Worm (Caenorhabditis elegans): ENCODE measurements around the gene gmap-1.
A peak's percentile ranks its signal among the peaks of the same experiment; 100 is the strongest.

Gene gmap-1

DNA sequence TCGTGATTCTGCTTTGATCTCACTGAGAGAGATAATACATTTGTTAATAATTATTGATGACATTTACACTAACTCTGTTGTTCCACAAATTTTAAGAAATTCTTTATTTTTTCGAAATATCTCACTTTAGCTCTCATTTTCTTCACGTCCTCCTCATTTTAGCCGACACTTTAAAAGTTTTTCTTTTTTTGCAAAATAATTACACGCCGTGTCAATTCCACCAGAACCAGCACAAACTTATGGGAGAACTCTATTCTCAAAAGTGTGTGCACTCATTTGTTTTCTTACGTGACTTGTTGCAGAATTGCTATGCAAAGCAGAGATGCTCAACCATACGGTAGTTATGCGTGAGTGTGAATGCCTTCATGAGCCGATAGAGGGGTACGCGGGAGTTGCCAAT, 30.4 kb upstream of the gmap-1 start, which contains the start of gene frpr-2:
frpr-2 (plus strand) TSS at position 301 of the 400 bp plus-strand sequence.
- no peak for TF ChIP-seq unc-130 (tag; optimal IDR thresholded peaks at IDR 0.05)
- no peak for TF ChIP-seq lin-35 (GFP tag; optimal IDR thresholded peaks at IDR 0.05)
- no peak for TF ChIP-seq lin-39 (tag; optimal IDR thresholded peaks at IDR 0.05)
- TF ChIP-seq nhr-85 (tag): no peak
- no peak for TF ChIP-seq aly-2 (tag; optimal IDR thresholded peaks at IDR 0.05)
- TF ChIP-seq mef-2 (tag; optimal IDR thresholded peaks at IDR 0.05): no peak
- no peak for TF ChIP-seq nhr-77 (tag; optimal IDR thresholded peaks at IDR 0.05)
- TF ChIP-seq lsy-2 (tag; optimal IDR thresholded peaks at IDR 0.05): no peak
- TF ChIP-seq lin-13 (GFP tag; optimal IDR thresholded peaks at IDR 0.05): no peak
- no peak for TF ChIP-seq nhr-11 (tag; optimal IDR thresholded peaks at IDR 0.05)
- TF ChIP-seq snu-23 (GFP tag; optimal IDR thresholded peaks at IDR 0.05): no peak
- TF ChIP-seq nhr-71 (tag; optimal IDR thresholded peaks at IDR 0.05): no peak
- no peak for TF ChIP-seq sptf-1 (tag; optimal IDR thresholded peaks at IDR 0.05)
- no peak for TF ChIP-seq ceh-63 (GFP tag; optimal IDR thresholded peaks at IDR 0.05)
- no peak for TF ChIP-seq mep-1 (tag; optimal IDR thresholded peaks at IDR 0.05)
- no peak for TF ChIP-seq ztf-11 (tag; optimal IDR thresholded peaks at IDR 0.05)
- TF ChIP-seq lin-14 (GFP tag; optimal IDR thresholded peaks at IDR 0.05): no peak
- TF ChIP-seq jun-1 (tag; optimal IDR thresholded peaks at IDR 0.05): no peak
- TF ChIP-seq nhr-12 (tag; optimal IDR thresholded peaks at IDR 0.05): no peak
- no peak for TF ChIP-seq skn-1 (tag; optimal IDR thresholded peaks at IDR 0.05)

DNA sequence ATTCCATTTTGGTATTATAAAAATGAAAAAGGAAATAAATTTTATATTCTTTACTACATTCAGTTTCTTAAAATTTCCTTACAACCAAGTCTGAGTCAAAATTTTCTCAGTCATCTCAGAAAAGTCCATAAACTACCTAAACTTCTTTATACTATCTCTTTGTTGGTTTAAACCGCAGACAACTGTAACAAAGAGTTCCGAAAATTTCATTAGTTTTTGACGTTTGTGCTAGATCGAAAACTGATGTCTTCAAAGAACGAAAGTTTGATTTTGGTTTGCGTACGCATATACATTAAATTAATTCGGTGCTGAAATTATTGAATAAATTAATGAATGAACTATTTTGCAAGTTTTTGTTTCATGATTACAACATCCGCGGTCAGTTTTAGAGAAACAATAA, 24.1 kb upstream of the gmap-1 start:
- TF ChIP-seq mdl-1 (tag; optimal IDR thresholded peaks at IDR 0.05) (no peak), sox-4 (tag; optimal IDR thresholded peaks at IDR 0.05) (no peak), pqm-1 (tag; optimal IDR thresholded peaks at IDR 0.05) (no peak), egl-13 (tag; optimal IDR thresholded peaks at IDR 0.05) (no peak), ceh-90 (tag; optimal IDR thresholded peaks at IDR 0.05) (no peak), elt-2 (tag; optimal IDR thresholded peaks at IDR 0.05) (no peak), dpl-1 (GFP tag; optimal IDR thresholded peaks at IDR 0.05) (no peak), tbx-2 (tag; optimal IDR thresholded peaks at IDR 0.05) (no peak), pag-3 (tag; optimal IDR thresholded peaks at IDR 0.05; ENCODE audit: borderline replicate concordance, insufficient read depth) (no peak), aha-1 (tag; optimal IDR thresholded peaks at IDR 0.05) (no peak), nhr-47 (tag; optimal IDR thresholded peaks at IDR 0.05) (no peak), nhr-77 (tag; optimal IDR thresholded peaks at IDR 0.05) (no peak)

ce11 chrX:12951175-12951574, 16.4 kb upstream of the gmap-1 start:
- peak; percentile 55 for TF ChIP-seq fkh-8 (tag; optimal IDR thresholded peaks at IDR 0.05)
- TF ChIP-seq snu-23 (GFP tag; optimal IDR thresholded peaks at IDR 0.05): no peak
- no peak for TF ChIP-seq xbp-1 (tag; optimal IDR thresholded peaks at IDR 0.05)
- TF ChIP-seq fkh-4 (tag; optimal IDR thresholded peaks at IDR 0.05; ENCODE audit: borderline replicate concordance): no peak
- TF ChIP-seq unc-86 (tag; optimal IDR thresholded peaks at IDR 0.05): no peak
- no peak for TF ChIP-seq nhr-11 (tag; optimal IDR thresholded peaks at IDR 0.05)
- TF ChIP-seq nhr-71 (tag; optimal IDR thresholded peaks at IDR 0.05): peak; percentile 9
- TF ChIP-seq ztf-11 (tag; optimal IDR thresholded peaks at IDR 0.05): no peak
- TF ChIP-seq hlh-4 (tag; optimal IDR thresholded peaks at IDR 0.05): peak; percentile 79
- no peak for TF ChIP-seq zag-1 (tag; optimal IDR thresholded peaks at IDR 0.05)
- no peak for TF ChIP-seq nhr-84 (tag; optimal IDR thresholded peaks at IDR 0.05)

- TF ChIP-seq lin-15B (tag; optimal IDR thresholded peaks at IDR 0.05) (no peak), nhr-237 (tag; optimal IDR thresholded peaks at IDR 0.05) (no peak), ces-1 (GFP tag; optimal IDR thresholded peaks at IDR 0.05) (no peak), efl-1 (optimal IDR thresholded peaks at IDR 0.05) (no peak), efl-1 (GFP tag; optimal IDR thresholded peaks at IDR 0.05 in 1 of 2) (no peak), nhr-47 (tag; optimal IDR thresholded peaks at IDR 0.05) (no peak), nhr-76 (tag; optimal IDR thresholded peaks at IDR 0.05) (no peak), pag-3 (tag; optimal IDR thresholded peaks at IDR 0.05; ENCODE audit: borderline replicate concordance, insufficient read depth) (no peak), C04F5.9 (tag; optimal IDR thresholded peaks at IDR 0.05) (no peak), fos-1 (tag; optimal IDR thresholded peaks at IDR 0.05) (no peak), ama-1 (optimal IDR thresholded peaks at IDR 0.05) (no peak)
Observed at ce11 chrX:12946533-12946932, 11.8 kb upstream of the gmap-1 start, which contains the start of gene C05E7.3. C05E7.3 (minus strand) TSS chrX:12946633.

All from whole organism, L1 larva.